Worm (Caenorhabditis elegans): ENCODE measurements around the gene C05C8.7.
A peak's percentile ranks its signal among the peaks of the same experiment; 100 is the strongest.

C05C8.7 gene

DNA sequence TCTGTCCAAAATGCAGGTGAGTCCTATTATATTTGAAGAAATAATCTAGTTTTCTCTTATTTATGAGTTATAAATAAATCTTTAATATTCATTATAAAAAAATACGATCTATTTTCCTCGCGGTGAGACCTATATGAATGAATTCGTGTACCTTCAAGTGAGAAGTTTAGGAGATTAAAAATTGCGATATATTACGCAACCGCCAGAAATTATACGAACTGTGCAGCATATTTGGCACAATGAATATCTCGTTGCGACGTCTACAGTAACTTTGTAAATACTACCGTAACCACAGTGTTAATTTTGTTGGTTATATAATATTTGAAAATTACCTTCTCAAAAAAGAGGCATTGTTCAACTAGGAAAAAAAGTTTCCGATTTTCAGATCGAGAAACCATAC lies 22.5 kb downstream of the C05C8.7 start:
- TF ChIP-seq odd-2 (tag; optimal IDR thresholded peaks at IDR 0.05) = no peak
- no peak for TF ChIP-seq pag-3 (tag; optimal IDR thresholded peaks at IDR 0.05; ENCODE audit: borderline replicate concordance)
- no peak for TF ChIP-seq ceh-34 (tag; optimal IDR thresholded peaks at IDR 0.05)
- no peak for TF ChIP-seq C08G9.2 (tag; optimal IDR thresholded peaks at IDR 0.05)
- no peak for TF ChIP-seq ets-4 (tag; optimal IDR thresholded peaks at IDR 0.05)
- no peak for TF ChIP-seq eyg-1 (tag; optimal IDR thresholded peaks at IDR 0.05)
- no peak for TF ChIP-seq ref-2 (tag; optimal IDR thresholded peaks at IDR 0.05)
- TF ChIP-seq pros-1 (tag; optimal IDR thresholded peaks at IDR 0.05) = no peak
- no peak for TF ChIP-seq che-1 (tag; optimal IDR thresholded peaks at IDR 0.05)
- TF ChIP-seq K02D7.2 (tag; optimal IDR thresholded peaks at IDR 0.05) = no peak
- no peak for TF ChIP-seq elt-2 (tag; optimal IDR thresholded peaks at IDR 0.05)
- TF ChIP-seq hlh-13 (GFP tag; optimal IDR thresholded peaks at IDR 0.05) = no peak
- no peak for TF ChIP-seq C38D4.7 (GFP tag; optimal IDR thresholded peaks at IDR 0.05)
- no peak for TF ChIP-seq hlh-30 (tag; optimal IDR thresholded peaks at IDR 0.05; ENCODE audit: insufficient read depth)

DNA sequence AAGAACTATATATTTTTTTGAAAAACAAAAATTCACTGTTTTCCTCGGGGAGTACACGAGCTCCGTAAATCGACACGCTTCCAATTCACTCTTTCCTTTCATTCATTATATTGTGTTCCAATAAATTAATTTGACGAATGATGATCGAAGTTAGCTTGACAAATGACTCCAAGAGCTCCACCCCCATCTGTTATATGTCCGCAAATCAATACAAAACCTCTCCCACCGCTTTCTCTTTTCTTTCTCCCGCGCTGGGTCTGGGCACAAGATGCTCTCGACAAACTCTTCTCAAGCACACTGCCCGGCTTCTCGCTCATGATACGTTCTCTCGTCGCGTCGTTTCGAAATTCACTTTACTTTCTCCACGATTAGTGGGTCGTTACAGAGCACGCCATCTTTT lies 22.9 kb downstream of the C05C8.7 start, which contains the start of gene C13F10.1:
Gene C13F10.1 (plus strand): TSS at position 138 of the 400 bp plus-strand sequence.
- TF ChIP-seq ceh-48 (tag; optimal IDR thresholded peaks at IDR 0.05) (peak; percentile 38), unc-42 (tag; optimal IDR thresholded peaks at IDR 0.05) (peak; percentile 46), sox-2 (GFP tag; IDR thresholded peaks at IDR 0.05) (no peak), rnt-1 (tag; optimal IDR thresholded peaks at IDR 0.05) (peak; percentile 31), sox-4 (tag; optimal IDR thresholded peaks at IDR 0.05) (no peak), K09A11.1 (tag; optimal IDR thresholded peaks at IDR 0.05; ENCODE audit: insufficient read depth) (no peak), ets-4 (tag; optimal IDR thresholded peaks at IDR 0.05) (no peak), elt-2 (tag; optimal IDR thresholded peaks at IDR 0.05) (no peak), fkh-10 (GFP tag; optimal IDR thresholded peaks at IDR 0.05) (no peak), ceh-31 (tag; optimal IDR thresholded peaks at IDR 0.05) (peak; percentile 16), che-1 (tag; optimal IDR thresholded peaks at IDR 0.05) (no peak), ceh-34 (tag; optimal IDR thresholded peaks at IDR 0.05) (peak; percentile 26), nfya-1 (tag; optimal IDR thresholded peaks at IDR 0.05) (peak; percentile 22), unc-55 (GFP tag; optimal IDR thresholded peaks at IDR 0.05) (peak; percentile 82), fkh-6 (tag; optimal IDR thresholded peaks at IDR 0.05) (no peak), C08G9.2 (tag; optimal IDR thresholded peaks at IDR 0.05) (no peak), zip-5 (tag; optimal IDR thresholded peaks at IDR 0.05) (no peak)

ce11 chrV:7223152-7223551 lies 23.7 kb downstream of the C05C8.7 start, which contains the start of gene C13F10.7:
Gene C13F10.7 (minus strand): TSS chrV:7223252.
- no peak for TF ChIP-seq ceh-30 (tag; optimal IDR thresholded peaks at IDR 0.05)
- TF ChIP-seq odd-2 (tag; optimal IDR thresholded peaks at IDR 0.05) = no peak
- TF ChIP-seq ztf-16 (tag; optimal IDR thresholded peaks at IDR 0.05) = no peak
- TF ChIP-seq ets-4 (tag; optimal IDR thresholded peaks at IDR 0.05) = no peak
- TF ChIP-seq unc-3 (GFP tag; conservative IDR thresholded peaks at IDR 0.05) = no peak
- no peak for TF ChIP-seq unc-3 (tag; optimal IDR thresholded peaks at IDR 0.05)
- no peak for TF ChIP-seq ceh-34 (tag; optimal IDR thresholded peaks at IDR 0.05)
- TF ChIP-seq hlh-8 (tag; optimal IDR thresholded peaks at IDR 0.05) = no peak
- no peak for TF ChIP-seq sox-2 (GFP tag; IDR thresholded peaks at IDR 0.05)
- no peak for TF ChIP-seq fax-1 (tag; optimal IDR thresholded peaks at IDR 0.05)

DNA sequence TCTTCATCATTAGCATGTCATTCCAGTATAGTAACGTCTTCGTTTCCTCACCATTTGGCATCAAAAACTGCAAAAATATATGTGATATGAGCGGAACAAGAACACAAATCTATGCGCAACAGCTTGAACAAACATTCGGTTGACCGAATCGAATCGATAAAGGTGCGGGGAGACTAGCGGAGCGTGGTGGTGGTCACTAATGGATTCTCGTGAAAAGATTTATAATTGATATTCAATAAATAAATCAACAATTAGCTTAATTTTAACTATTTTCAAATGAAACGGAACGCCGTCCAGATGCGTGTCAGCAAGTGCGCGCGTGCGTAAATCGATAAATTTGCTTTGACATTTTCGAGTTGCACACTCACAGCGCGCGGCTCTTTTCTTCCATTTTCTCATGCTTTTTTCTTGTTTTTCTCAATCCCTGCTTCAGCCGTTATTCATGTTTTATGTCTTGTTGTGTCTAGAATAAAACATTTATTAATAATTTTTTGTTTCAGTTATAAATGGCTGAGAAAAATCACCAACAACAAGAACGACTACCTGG lies 25.8 kb downstream of the C05C8.7 start, which contains the start of the genes C13F10.8, C13F10.6 and kxd-1:
Gene C13F10.8 (minus strand): TSS at position 51 of the 547 bp plus-strand sequence.
Gene C13F10.6 (minus strand): TSS at position 67 of the 547 bp plus-strand sequence.
Gene kxd-1 (plus strand): TSS at position 497 of the 547 bp plus-strand sequence.
- TF ChIP-seq fkh-10 (GFP tag; optimal IDR thresholded peaks at IDR 0.05) (no peak), ceh-48 (tag; optimal IDR thresholded peaks at IDR 0.05) (peak; percentile 75)

DNA sequence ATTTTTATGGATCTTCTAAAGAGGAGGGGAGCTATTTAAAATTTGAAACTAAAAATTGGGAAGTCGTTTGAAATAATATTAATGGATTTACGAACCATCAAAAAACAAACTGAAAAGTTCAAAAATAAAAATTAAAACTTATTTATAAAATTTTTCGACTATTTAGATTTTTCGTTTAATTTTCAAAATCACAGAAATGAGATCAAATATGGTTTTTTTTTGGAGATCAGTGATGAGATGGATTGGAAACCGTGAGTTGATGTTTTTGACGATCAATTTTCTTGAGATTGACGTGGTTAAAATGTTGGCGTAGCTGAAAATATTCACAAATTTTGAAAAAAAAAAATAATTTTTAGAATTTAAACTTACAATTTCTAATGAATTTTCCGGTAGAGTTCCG lies 27.9 kb downstream of the C05C8.7 start, which contains the start of gene C13F10.5:
Gene C13F10.5 (minus strand): TSS at position 101 of the 400 bp plus-strand sequence.
- TF ChIP-seq odd-2 (tag; optimal IDR thresholded peaks at IDR 0.05) (no peak), unc-86 (tag; optimal IDR thresholded peaks at IDR 0.05) (no peak), ceh-22 (tag; optimal IDR thresholded peaks at IDR 0.05) (no peak), ttx-3 (tag; optimal IDR thresholded peaks at IDR 0.05) (no peak), pha-4 (tag; optimal IDR thresholded peaks at IDR 0.05) (no peak)

Data from whole organism, late embryonic.